Fruit fly (Drosophila melanogaster): ENCODE data around the gene CG4686.

DNA sequence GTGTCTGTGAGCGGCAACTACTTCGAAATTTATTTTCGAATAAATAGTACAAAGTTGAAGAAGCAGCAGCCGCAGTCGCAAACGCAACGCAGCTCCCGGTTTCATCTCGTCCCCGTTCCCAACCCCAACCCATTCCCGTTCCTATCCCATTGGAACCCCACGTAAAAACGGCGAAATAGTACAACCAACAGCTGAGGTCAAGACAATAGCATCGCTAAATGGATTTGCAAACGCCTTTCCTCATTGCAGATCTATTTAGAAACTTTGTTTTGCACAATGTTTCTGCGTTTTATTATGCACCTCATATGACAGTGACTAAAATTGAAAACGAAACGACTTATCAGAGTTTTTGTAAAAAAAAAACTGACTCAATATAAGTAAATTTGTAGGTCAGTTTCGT, 27.1 kb downstream of the CG4686 start:
- TF ChIP-seq Abd-B (GFP tag; optimal IDR thresholded peaks at IDR 0.05) (no peak), usp (GFP tag; optimal IDR thresholded peaks at IDR 0.05) (no peak), psq (GFP tag; optimal IDR thresholded peaks at IDR 0.05) (no peak), brk (GFP tag; optimal IDR thresholded peaks at IDR 0.05) (no peak), Sp1 (GFP tag; optimal IDR thresholded peaks at IDR 0.05) (no peak), OdsH (GFP tag; optimal IDR thresholded peaks at IDR 0.05) (no peak), dl (GFP tag; optimal IDR thresholded peaks at IDR 0.05; ENCODE audit: insufficient read depth in 1 of 2, partially characterized antibody in 2 of 2) (no peak), rgr (GFP tag; optimal IDR thresholded peaks at IDR 0.05) (no peak), jim (GFP tag; optimal IDR thresholded peaks at IDR 0.05) (no peak), sv (GFP tag; optimal IDR thresholded peaks at IDR 0.05) (no peak), Jra (GFP tag; optimal IDR thresholded peaks at IDR 0.05) (no peak), Dif (GFP tag; optimal IDR thresholded peaks at IDR 0.05; ENCODE audit: partially characterized antibody) (no peak), h (GFP tag; optimal IDR thresholded peaks at IDR 0.05) (no peak), sage (GFP tag; optimal IDR thresholded peaks at IDR 0.05) (no peak)

Data from whole organism, wandering third instar larva.